Fruit fly (Drosophila melanogaster): Measurements from ENCODE around the gene CG4036.

Gene CG4036

dm6 chr2L:9763212-9763869 is 27.3 kb upstream of the CG4036 start, which contains the start of the genes Taf11 and und (continued):
- TF ChIP-seq CG34376 (GFP tag; optimal IDR thresholded peaks at IDR 0.05) (no peak), MBD-R2 (GFP tag; IDR thresholded peaks at IDR 0.05) (peak; percentile 83), CTCF (GFP tag; optimal IDR thresholded peaks at IDR 0.05) (no peak), Usf (GFP tag; optimal IDR thresholded peaks at IDR 0.05) (no peak), HLH3B (GFP tag; IDR thresholded peaks at IDR 0.05) (no peak), CG3847 (GFP tag; IDR thresholded peaks at IDR 0.05) (peak; percentile 60), CG13287 (GFP tag; IDR thresholded peaks at IDR 0.05; ENCODE audit: partially characterized antibody) (peak; percentile 75), HHEX (GFP tag; optimal IDR thresholded peaks at IDR 0.05) (peak; percentile 13), dmrt99B (tag; optimal IDR thresholded peaks at IDR 0.05) (no peak), nerfin-1 (tag; optimal IDR thresholded peaks at IDR 0.05) (no peak), yki (optimal IDR thresholded peaks at IDR 0.05) (no peak), ind (GFP tag; optimal IDR thresholded peaks at IDR 0.05) (peak; percentile 52), fd64A (GFP tag; optimal IDR thresholded peaks at IDR 0.05) (no peak), CHES-1-like (GFP tag; optimal IDR thresholded peaks at IDR 0.05) (no peak), cg (GFP tag; optimal IDR thresholded peaks at IDR 0.05) (no peak), z (GFP tag; IDR thresholded peaks at IDR 0.05) (no peak), da (GFP tag; optimal IDR thresholded peaks at IDR 0.05) (no peak), dan (GFP tag; IDR thresholded peaks at IDR 0.05) (no peak), CG15479 (GFP tag; optimal IDR thresholded peaks at IDR 0.05) (no peak), CG6813 (GFP tag; optimal IDR thresholded peaks at IDR 0.05) (no peak), knrl (GFP tag; IDR thresholded peaks at IDR 0.05; ENCODE audit: partially characterized antibody) (peak; percentile 86), unc-4 (GFP tag; IDR thresholded peaks at IDR 0.05; ENCODE audit: partially characterized antibody) (peak; percentile 75), fd96Cb (tag; optimal IDR thresholded peaks at IDR 0.05) (no peak), ato (GFP tag; IDR thresholded peaks at IDR 0.05; ENCODE audit: partially characterized antibody) (no peak), crol (GFP tag; IDR thresholded peaks at IDR 0.05) (no peak), mld (GFP tag; IDR thresholded peaks at IDR 0.05; ENCODE audit: partially characterized antibody) (no peak), Dref (GFP tag; IDR thresholded peaks at IDR 0.05) (0 out of 2 replicates have a peak, but pooled peaks have one; percentile 27), bcd (GFP tag; optimal IDR thresholded peaks at IDR 0.05) (peak; percentile 48), dm (GFP tag; optimal IDR thresholded peaks at IDR 0.05) (peak; percentile 90), Max (GFP tag; optimal IDR thresholded peaks at IDR 0.05) (peak; percentile 81), abd-A (tag; optimal IDR thresholded peaks at IDR 0.05) (no peak), Blimp-1 (GFP tag; optimal IDR thresholded peaks at IDR 0.05) (no peak), Pdp1 (GFP tag; optimal IDR thresholded peaks at IDR 0.05) (no peak), Mes4 (GFP tag; optimal IDR thresholded peaks at IDR 0.05) (no peak), corto (GFP tag; optimal IDR thresholded peaks at IDR 0.05) (no peak), CG3065 (GFP tag; optimal IDR thresholded peaks at IDR 0.05) (no peak), Chrac-16 (GFP tag; optimal IDR thresholded peaks at IDR 0.05) (peak; percentile 25), CG4404 (GFP tag; IDR thresholded peaks at IDR 0.05) (peak; percentile 33; the same call in 1 of the 2 replicates), Gug (GFP tag; IDR thresholded peaks at IDR 0.05) (no peak), hth (optimal IDR thresholded peaks at IDR 0.05) (no peak), tin (GFP tag; optimal IDR thresholded peaks at IDR 0.05) (peak; percentile 44), rib (GFP tag; IDR thresholded peaks at IDR 0.05) (no peak), CG7963 (GFP tag; IDR thresholded peaks at IDR 0.05; ENCODE audit: partially characterized antibody) (no peak), CG7271 (tag; optimal IDR thresholded peaks at IDR 0.05) (no peak), cas (GFP tag; IDR thresholded peaks at IDR 0.05) (no peak), dati (GFP tag; IDR thresholded peaks at IDR 0.05) (no peak), dpn (GFP tag; optimal IDR thresholded peaks at IDR 0.05) (peak in 1 of 2 experiments; percentile 53), sima (GFP tag; optimal IDR thresholded peaks at IDR 0.05) (no peak), sqz (GFP tag; optimal IDR thresholded peaks at IDR 0.05) (no peak), NK7.1 (GFP tag; optimal IDR thresholded peaks at IDR 0.05) (no peak), CG14014 (GFP tag; IDR thresholded peaks at IDR 0.05) (no peak)

Data from whole organism, embryonic.